Fruit fly (Drosophila melanogaster): ENCODE measurements around the gene eEF1gamma.

Gene eEF1gamma

dm6 chr3R:29210542-29211393, 9.2 kb upstream of the eEF1gamma start (continued):
- no peak for TF ChIP-seq stc (GFP tag; IDR thresholded peaks at IDR 0.05)
- TF ChIP-seq Hey (tag; optimal IDR thresholded peaks at IDR 0.05): no peak
- TF ChIP-seq TFAM (GFP tag; optimal IDR thresholded peaks at IDR 0.05): no peak
- TF ChIP-seq CG2712 (tag; optimal IDR thresholded peaks at IDR 0.05): peak; percentile 53
- TF ChIP-seq CG34422 (GFP tag; IDR thresholded peaks at IDR 0.05): no peak
- peak; percentile 19 for TF ChIP-seq CG14710 (tag; optimal IDR thresholded peaks at IDR 0.05)
- TF ChIP-seq HLH4C (GFP tag; IDR thresholded peaks at IDR 0.05; ENCODE audit: partially characterized antibody): no peak
- TF ChIP-seq Sox100B (GFP tag; optimal IDR thresholded peaks at IDR 0.05): peak; percentile 6
- no peak for TF ChIP-seq NK7.1 (GFP tag; optimal IDR thresholded peaks at IDR 0.05)
- peak; percentile 20 for TF ChIP-seq Oli (tag; optimal IDR thresholded peaks at IDR 0.05)
- peak; percentile 53 to 54 for TF ChIP-seq bsh (GFP tag; optimal IDR thresholded peaks at IDR 0.05)
- no peak for TF ChIP-seq Doc3 (GFP tag; IDR thresholded peaks at IDR 0.05; ENCODE audit: partially characterized antibody)
- no peak for TF ChIP-seq pho (GFP tag; optimal IDR thresholded peaks at IDR 0.05)
- no peak for TF ChIP-seq Dref (GFP tag; IDR thresholded peaks at IDR 0.05)
- no peak for TF ChIP-seq run (tag; optimal IDR thresholded peaks at IDR 0.05)
- no peak for TF ChIP-seq Fer3 (tag; optimal IDR thresholded peaks at IDR 0.05)
- TF ChIP-seq H2.0 (GFP tag; IDR thresholded peaks at IDR 0.05): no peak
- peak in 1 of 2 experiments; percentile 5 for TF ChIP-seq chif (GFP tag; optimal IDR thresholded peaks at IDR 0.05)
- TF ChIP-seq unpg (GFP tag; optimal IDR thresholded peaks at IDR 0.05): peak; percentile 12
- TF ChIP-seq CG4360 (GFP tag; IDR thresholded peaks at IDR 0.05): no peak
- TF ChIP-seq CG6689 (GFP tag; IDR thresholded peaks at IDR 0.05): peak; percentile 30; the same call in 1 of the 2 replicates
- TF ChIP-seq CG4707 (GFP tag; optimal IDR thresholded peaks at IDR 0.05): no peak
- TF ChIP-seq CG6765 (GFP tag; optimal IDR thresholded peaks at IDR 0.05): no peak
- TF ChIP-seq ranshi (GFP tag; IDR thresholded peaks at IDR 0.05): no peak
- TF ChIP-seq en (GFP tag; optimal IDR thresholded peaks at IDR 0.05): no peak
- no peak for TF ChIP-seq ems (GFP tag; optimal IDR thresholded peaks at IDR 0.05)
- no peak for TF ChIP-seq MESR4 (GFP tag; optimal IDR thresholded peaks at IDR 0.05)
- TF ChIP-seq dmrt11E (tag; optimal IDR thresholded peaks at IDR 0.05): peak; percentile 68
- no peak for TF ChIP-seq CG17612 (GFP tag; IDR thresholded peaks at IDR 0.05)
- TF ChIP-seq CG1792 (GFP tag; optimal IDR thresholded peaks at IDR 0.05): no peak
- TF ChIP-seq ind (GFP tag; optimal IDR thresholded peaks at IDR 0.05): no peak
- no peak for TF ChIP-seq dati (GFP tag; IDR thresholded peaks at IDR 0.05)
- TF ChIP-seq usp (GFP tag; optimal IDR thresholded peaks at IDR 0.05): no peak
- TF ChIP-seq CG8388 (GFP tag; optimal IDR thresholded peaks at IDR 0.05): peak; percentile 6
- no peak for TF ChIP-seq insv (GFP tag; optimal IDR thresholded peaks at IDR 0.05)
- TF ChIP-seq CG30403 (GFP tag; optimal IDR thresholded peaks at IDR 0.05): peak; percentile 9
- no peak for TF ChIP-seq CG17186 (GFP tag; optimal IDR thresholded peaks at IDR 0.05)
- peak; percentile 22 for TF ChIP-seq Chrac-16 (GFP tag; optimal IDR thresholded peaks at IDR 0.05)
- peak in 1 of 2 experiments; percentile 18 for TF ChIP-seq Trl (optimal IDR thresholded peaks at IDR 0.05)
- TF ChIP-seq Trl (GFP tag; optimal IDR thresholded peaks at IDR 0.05): no peak
- TF ChIP-seq CG17361 (GFP tag; IDR thresholded peaks at IDR 0.05): 0 out of 3 replicates have a peak, but pooled peaks have one; percentile 18
- TF ChIP-seq CG18011 (GFP tag; optimal IDR thresholded peaks at IDR 0.05): no peak
- no peak for TF ChIP-seq tin (GFP tag; optimal IDR thresholded peaks at IDR 0.05)
- 0 out of 2 replicates have a peak, but pooled peaks have one; percentile 8 for TF ChIP-seq CG4404 (GFP tag; IDR thresholded peaks at IDR 0.05)
- no peak for TF ChIP-seq schlank (tag; optimal IDR thresholded peaks at IDR 0.05)
- peak; percentile 93 for TF ChIP-seq CG12769 (tag; optimal IDR thresholded peaks at IDR 0.05)
- no peak for TF ChIP-seq fd96Cb (tag; optimal IDR thresholded peaks at IDR 0.05)
- TF ChIP-seq fru (optimal IDR thresholded peaks at IDR 0.05): no peak
- TF ChIP-seq CG12236 (GFP tag; optimal IDR thresholded peaks at IDR 0.05): no peak
- no peak for TF ChIP-seq fd64A (GFP tag; optimal IDR thresholded peaks at IDR 0.05)

Data from whole organism, embryonic.